Fruit fly (Drosophila melanogaster): ENCODE measurements around the gene ninaE.

DNA sequence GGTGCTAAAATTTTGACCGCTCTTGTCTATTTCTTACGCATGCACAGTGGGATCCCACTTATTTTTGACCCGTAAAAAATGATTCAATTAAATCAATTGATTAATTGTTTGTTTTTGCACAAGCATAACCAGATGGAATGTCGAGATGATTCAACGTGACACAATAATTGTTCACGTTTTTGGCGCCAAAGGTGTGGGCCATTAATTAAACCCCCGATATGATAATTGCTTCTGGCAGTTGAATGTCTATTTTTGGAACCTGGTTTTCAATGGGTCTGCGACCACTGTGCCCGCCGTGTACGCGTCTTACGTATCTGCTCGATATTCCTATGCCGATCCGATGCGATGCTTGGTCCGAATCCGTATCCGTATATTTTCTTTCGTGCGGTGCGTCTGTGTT lies 4.0 kb upstream of the ninaE start:
- no peak for TF ChIP-seq h (optimal IDR thresholded peaks at IDR 0.05)
- no peak for TF ChIP-seq Myc (optimal IDR thresholded peaks at IDR 0.05)
- TF ChIP-seq Sin3A (optimal IDR thresholded peaks at IDR 0.05), result no peak
- TF ChIP-seq psq (optimal IDR thresholded peaks at IDR 0.05), result no peak
- TF ChIP-seq ttk (optimal IDR thresholded peaks at IDR 0.05), result no peak
